Fruit fly (Drosophila melanogaster): ENCODE measurements around the gene Bruce.

DNA sequence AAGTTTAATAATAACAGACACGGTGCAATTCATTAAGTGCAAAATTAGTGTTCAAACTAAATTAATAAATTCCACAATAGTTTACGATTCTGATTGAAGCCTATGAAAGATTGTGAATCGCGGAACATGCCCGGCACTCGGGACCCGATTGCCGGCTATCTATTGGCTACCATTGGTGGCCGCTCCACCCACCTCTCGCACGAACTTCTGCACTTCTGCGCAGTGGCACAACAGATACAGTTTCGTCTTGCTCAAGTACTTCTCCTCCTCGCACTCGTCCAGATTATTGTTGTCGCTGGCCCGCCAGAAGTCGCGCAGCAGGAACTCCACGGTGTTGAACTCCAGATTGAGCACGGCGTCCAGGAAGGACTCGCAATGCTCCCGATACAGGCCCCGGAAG lies 33.1 kb upstream of the Bruce start:
- no peak for TF ChIP-seq pan (optimal IDR thresholded peaks at IDR 0.05)
- no peak for TF ChIP-seq CG8478 (optimal IDR thresholded peaks at IDR 0.05)
- no peak for TF ChIP-seq EcR (GFP tag; optimal IDR thresholded peaks at IDR 0.05)
